Fruit fly (Drosophila melanogaster): Measurements from ENCODE around the gene CG14811.
A peak's percentile ranks its signal among the peaks of the same experiment; 100 is the strongest.

Gene CG14811

DNA sequence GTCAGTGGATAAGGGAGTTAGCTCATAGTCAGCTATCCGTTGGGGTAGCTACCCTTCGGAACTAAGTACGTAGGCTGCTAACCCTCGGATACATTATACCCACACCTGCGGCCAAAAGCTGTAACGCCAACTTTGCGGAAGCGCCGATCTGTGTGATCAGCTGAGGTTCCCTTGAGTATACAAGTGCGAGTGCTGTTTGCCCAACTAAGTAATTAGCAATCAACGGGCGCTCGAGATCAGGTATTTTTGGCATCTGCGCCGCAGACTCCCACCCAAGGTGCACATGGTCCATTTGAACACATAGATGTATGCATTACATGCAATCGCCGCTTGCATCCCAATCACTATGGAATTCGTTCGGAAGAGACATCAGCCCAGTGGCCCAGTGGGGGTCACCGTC is 31.9 kb upstream of the CG14811 start (continued):
- TF ChIP-seq CG13424 (tag; optimal IDR thresholded peaks at IDR 0.05) (peak; percentile 24), CG9876 (GFP tag; optimal IDR thresholded peaks at IDR 0.05) (peak; percentile 37), CG15601 (tag; optimal IDR thresholded peaks at IDR 0.05) (no peak), Jarid2 (GFP tag; optimal IDR thresholded peaks at IDR 0.05) (peak; percentile 52), Doc2 (GFP tag; IDR thresholded peaks at IDR 0.05) (no peak), peb (GFP tag; IDR thresholded peaks at IDR 0.05) (no peak), HHEX (GFP tag; optimal IDR thresholded peaks at IDR 0.05) (peak; percentile 87), CG8089 (GFP tag; optimal IDR thresholded peaks at IDR 0.05) (peak; percentile 41), sob (GFP tag; IDR thresholded peaks at IDR 0.05) (peak; percentile 85), Dip3 (GFP tag; optimal IDR thresholded peaks at IDR 0.05) (peak; percentile 16), odd (GFP tag; optimal IDR thresholded peaks at IDR 0.05) (peak; percentile 68), nau (GFP tag; optimal IDR thresholded peaks at IDR 0.05) (peak; percentile 83), cwo (GFP tag; optimal IDR thresholded peaks at IDR 0.05) (peak; percentile 80), CG8924 (tag; optimal IDR thresholded peaks at IDR 0.05) (peak; percentile 13), Fer1 (GFP tag; optimal IDR thresholded peaks at IDR 0.05) (peak; percentile 95), cg (GFP tag; optimal IDR thresholded peaks at IDR 0.05) (no peak), lilli (GFP tag; optimal IDR thresholded peaks at IDR 0.05) (peak; percentile 43), sc (optimal IDR thresholded peaks at IDR 0.05) (no peak), sc (GFP tag; optimal IDR thresholded peaks at IDR 0.05) (no peak), insv (GFP tag; optimal IDR thresholded peaks at IDR 0.05) (peak in 1 of 2 experiments; percentile 51), CG32767 (GFP tag; IDR thresholded peaks at IDR 0.05) (0 out of 2 replicates have a peak, but pooled peaks have one; percentile 51), Eip74EF (GFP tag; optimal IDR thresholded peaks at IDR 0.05) (peak in 1 of 2 experiments; percentile 59), esg (GFP tag; conservative IDR thresholded peaks at IDR 0.05) (no peak), cas (GFP tag; IDR thresholded peaks at IDR 0.05) (peak; percentile 66; the same call in 1 of the 2 replicates), CG3847 (GFP tag; IDR thresholded peaks at IDR 0.05) (peak; percentile 52), ase (GFP tag; IDR thresholded peaks at IDR 0.05) (peak; percentile 57; the same call in 2 of the 3 replicates), E2f1 (GFP tag; IDR thresholded peaks at IDR 0.05) (peak; percentile 62; the same call in 1 of the 2 replicates), CG5245 (GFP tag; optimal IDR thresholded peaks at IDR 0.05) (no peak), CG3407 (GFP tag; optimal IDR thresholded peaks at IDR 0.05) (peak; percentile 9), ham (GFP tag; IDR thresholded peaks at IDR 0.05) (peak; percentile 66; the same call in 1 of the 2 replicates), twi (tag; optimal IDR thresholded peaks at IDR 0.05) (no peak), CG8290 (GFP tag; optimal IDR thresholded peaks at IDR 0.05) (no peak), CG8290 (tag; optimal IDR thresholded peaks at IDR 0.05) (peak in 1 of 2 experiments; percentile 96), pfk (GFP tag; optimal IDR thresholded peaks at IDR 0.05) (peak; percentile 43), CG11085 (GFP tag; IDR thresholded peaks at IDR 0.05) (no peak), CG16815 (GFP tag; optimal IDR thresholded peaks at IDR 0.05) (no peak), sim (GFP tag; IDR thresholded peaks at IDR 0.05) (no peak), CG9437 (GFP tag; optimal IDR thresholded peaks at IDR 0.05) (no peak), Usf (GFP tag; optimal IDR thresholded peaks at IDR 0.05) (no peak), Dip2 (GFP tag; IDR thresholded peaks at IDR 0.05) (no peak), Hsf (GFP tag; optimal IDR thresholded peaks at IDR 0.05) (no peak), NC2α (GFP tag; optimal IDR thresholded peaks at IDR 0.05) (peak; percentile 34), CG5953 (GFP tag; IDR thresholded peaks at IDR 0.05) (peak; percentile 51; the same call in 1 of the 2 replicates), danr (GFP tag; IDR thresholded peaks at IDR 0.05) (0 out of 2 replicates have a peak, but pooled peaks have one; percentile 24), CG13624 (GFP tag; optimal IDR thresholded peaks at IDR 0.05) (peak; percentile 57), CG3281 (GFP tag; optimal IDR thresholded peaks at IDR 0.05) (peak; percentile 86), slbo (GFP tag; IDR thresholded peaks at IDR 0.05) (peak; percentile 40), CG14050 (GFP tag; IDR thresholded peaks at IDR 0.05) (no peak), Mes4 (GFP tag; optimal IDR thresholded peaks at IDR 0.05) (peak; percentile 49), p53 (GFP tag; optimal IDR thresholded peaks at IDR 0.05) (peak; percentile 31), NfI (GFP tag; optimal IDR thresholded peaks at IDR 0.05) (peak; percentile 25), gt (GFP tag; IDR thresholded peaks at IDR 0.05) (no peak)
